Worm (Caenorhabditis elegans) whole organism, L3 larva: ENCODE data around the gene C48D1.9.

Experiments
- R02D3.7 ChIP-seq: fragments of 150-350 bp; optimal IDR thresholded peaks from 2 replicates; lab custom pipeline; 2014; ENCODE audit warnings: missing biosample characterization, missing genetic modification characterization
- ZK546.5 ChIP-seq: sonication (generic microtip); optimal IDR thresholded peaks from 2 replicates; lab custom pipeline; 2017; ENCODE audit warnings: missing biosample characterization, missing genetic modification characterization
- ama-1 ChIP-seq: fragments of 150-350 bp; optimal IDR thresholded peaks from 2 replicates; lab custom pipeline; 2018
- ceh-16 ChIP-seq: sonication (generic microtip); optimal IDR thresholded peaks from 2 replicates; lab custom pipeline; 2017; ENCODE audit warnings: missing biosample characterization, missing genetic modification characterization
- ceh-82 ChIP-seq: fragments of 150-350 bp; optimal IDR thresholded peaks from 2 replicates; lab custom pipeline; 2014; ENCODE audit warnings: missing biosample characterization, missing genetic modification characterization
- egl-27 ChIP-seq: sonication (generic microtip); optimal IDR thresholded peaks from 4 replicates; lab custom pipeline; 2017; ENCODE audit warnings: missing biosample characterization, missing genetic modification reagents, missing genetic modification characterization
- egl-5 ChIP-seq: fragments of 150-350 bp; optimal IDR thresholded peaks from 2 replicates; lab custom pipeline; 2017; ENCODE audit warnings: missing biosample characterization, missing genetic modification reagents, missing genetic modification characterization, inconsistent platforms
- elt-1 ChIP-seq: fragments of 150-350 bp; optimal IDR thresholded peaks from 2 replicates; lab custom pipeline; 2014; ENCODE audit warnings: missing biosample characterization, missing genetic modification characterization
- elt-2 ChIP-seq: sonication (generic microtip); optimal IDR thresholded peaks from 2 replicates; lab custom pipeline; 2016; ENCODE audit warnings: missing genetic modification reagents, mild to moderate bottlenecking, missing genetic modification characterization, missing compliant biosample characterization
- eor-1 ChIP-seq, 2 experiments: fragments of 150-350 bp; optimal IDR thresholded peaks; 2 replicates each; lab custom pipeline; 2014 to 2018; ENCODE audit warnings: missing biosample characterization in 2 of 2, missing genetic modification characterization in 2 of 2
- fkh-2 ChIP-seq: fragments of 150-350 bp; optimal IDR thresholded peaks from 2 replicates; lab custom pipeline; 2014; ENCODE audit warnings: missing biosample characterization, missing genetic modification reagents, missing genetic modification characterization
- hmg-11 ChIP-seq: sonication (generic microtip); optimal IDR thresholded peaks from 2 replicates; lab custom pipeline; 2016; ENCODE audit warnings: missing genetic modification characterization, missing compliant biosample characterization
- jun-1 ChIP-seq: fragments of 150-350 bp; optimal IDR thresholded peaks from 2 replicates; lab custom pipeline; 2014; ENCODE audit warnings: missing biosample characterization, missing genetic modification reagents, missing genetic modification characterization
- lin-15B ChIP-seq: fragments of 150-350 bp; optimal IDR thresholded peaks from 2 replicates; lab custom pipeline; 2014; ENCODE audit warnings: missing biosample characterization, missing genetic modification characterization
- mdl-1 ChIP-seq: fragments of 150-350 bp; optimal IDR thresholded peaks from 2 replicates; lab custom pipeline; 2014; ENCODE audit warnings: missing biosample characterization, missing genetic modification characterization
- mml-1 ChIP-seq: fragments of 150-350 bp; sonication (generic microtip); optimal IDR thresholded peaks from 3 replicates; lab custom pipeline; 2014; ENCODE audit warnings: missing biosample characterization, missing genetic modification characterization
- nfya-1 ChIP-seq: sonication (generic microtip); optimal IDR thresholded peaks from 2 replicates; lab custom pipeline; 2017; ENCODE audit warnings: missing genetic modification characterization, mild to moderate bottlenecking, missing compliant biosample characterization, antibody characterized with exemption, moderate library complexity; ENCODE audit not compliant: insufficient read depth
- nhr-23 ChIP-seq: fragments of 150-350 bp; optimal IDR thresholded peaks from 2 replicates; lab custom pipeline; 2014; ENCODE audit warnings: missing biosample characterization, missing genetic modification reagents, missing genetic modification characterization
- nhr-237 ChIP-seq: fragments of 150-350 bp; optimal IDR thresholded peaks from 2 replicates; lab custom pipeline; 2014; ENCODE audit warnings: missing biosample characterization, missing genetic modification characterization
- nhr-25 ChIP-seq: sonication (generic microtip); optimal IDR thresholded peaks from 2 replicates; lab custom pipeline; 2017; ENCODE audit warnings: missing biosample characterization, missing genetic modification characterization
- nhr-28 ChIP-seq: fragments of 150-350 bp; optimal IDR thresholded peaks from 2 replicates; lab custom pipeline; 2014; ENCODE audit warnings: missing biosample characterization, missing genetic modification characterization
- nhr-43 ChIP-seq: sonication (generic microtip); optimal IDR thresholded peaks from 2 replicates; lab custom pipeline; 2016; ENCODE audit warnings: mild to moderate bottlenecking, missing genetic modification characterization, missing compliant biosample characterization; ENCODE audit not compliant: poor library complexity, severe bottlenecking
- nhr-67 ChIP-seq: fragments of 150-350 bp; optimal IDR thresholded peaks from 2 replicates; lab custom pipeline; 2014; ENCODE audit warnings: missing biosample characterization, missing genetic modification characterization
- nhr-76 ChIP-seq: fragments of 150-350 bp; sonication (generic microtip); optimal IDR thresholded peaks from 5 replicates; lab custom pipeline; 2014; ENCODE audit warnings: missing biosample characterization, missing genetic modification characterization
- pha-4 ChIP-seq: fragments of 150-350 bp; optimal IDR thresholded peaks from 2 replicates; lab custom pipeline; 2014; ENCODE audit warnings: missing biosample characterization, missing genetic modification reagents, missing genetic modification characterization
- sea-2 ChIP-seq: fragments of 150-350 bp; sonication (generic microtip); optimal IDR thresholded peaks from 4 replicates; lab custom pipeline; 2014; ENCODE audit warnings: missing biosample characterization, missing genetic modification reagents, missing genetic modification characterization
- skn-1 ChIP-seq: fragments of 150-350 bp; optimal IDR thresholded peaks from 2 replicates; lab custom pipeline; 2014; ENCODE audit warnings: missing biosample characterization, missing genetic modification characterization
- snpc-4 ChIP-seq: fragments of 150-350 bp; optimal IDR thresholded peaks from 2 replicates; lab custom pipeline; 2014; ENCODE audit warnings: missing biosample characterization, missing genetic modification characterization
- tbx-2 ChIP-seq: sonication (generic microtip); optimal IDR thresholded peaks from 2 replicates; lab custom pipeline; 2016; ENCODE audit warnings: mild to moderate bottlenecking, missing genetic modification characterization, missing compliant biosample characterization
- unc-39 ChIP-seq: sonication (generic microtip); optimal IDR thresholded peaks from 4 replicates; lab custom pipeline; 2017; ENCODE audit warnings: missing biosample characterization, missing genetic modification characterization
- zag-1 ChIP-seq: fragments of 150-350 bp; optimal IDR thresholded peaks from 2 replicates; lab custom pipeline; 2014; ENCODE audit warnings: missing biosample characterization, missing genetic modification characterization
- ztf-4 ChIP-seq: fragments of 150-350 bp; optimal IDR thresholded peaks from 2 replicates; lab custom pipeline; 2014; ENCODE audit warnings: missing biosample characterization, missing genetic modification characterization

The C48D1.9 gene

DNA sequence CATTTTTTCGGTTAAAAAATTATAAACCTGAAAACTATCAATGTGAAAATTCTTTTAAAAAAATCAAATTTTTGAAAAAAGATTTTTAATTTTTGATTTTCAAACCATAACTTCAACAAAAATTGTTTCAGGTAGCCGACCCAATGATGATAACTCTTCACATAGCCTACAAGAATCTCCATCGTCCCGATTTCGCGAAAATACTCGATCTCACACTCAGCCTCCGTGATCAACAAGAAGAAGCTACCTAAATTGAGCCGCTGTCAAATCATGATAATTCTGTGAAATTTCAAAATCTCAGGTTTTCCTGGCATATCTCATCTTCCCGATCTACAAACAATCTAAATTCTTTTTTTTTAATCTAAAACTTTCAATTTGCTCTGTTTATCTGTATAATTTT lies 40.8 kb upstream of the C48D1.9 start:
- TF ChIP-seq ama-1 (lab: Kevin White, UChicago) = peak; percentile 33
- no peak for TF ChIP-seq lin-15B (tag; lab: Kevin White, UChicago)

DNA sequence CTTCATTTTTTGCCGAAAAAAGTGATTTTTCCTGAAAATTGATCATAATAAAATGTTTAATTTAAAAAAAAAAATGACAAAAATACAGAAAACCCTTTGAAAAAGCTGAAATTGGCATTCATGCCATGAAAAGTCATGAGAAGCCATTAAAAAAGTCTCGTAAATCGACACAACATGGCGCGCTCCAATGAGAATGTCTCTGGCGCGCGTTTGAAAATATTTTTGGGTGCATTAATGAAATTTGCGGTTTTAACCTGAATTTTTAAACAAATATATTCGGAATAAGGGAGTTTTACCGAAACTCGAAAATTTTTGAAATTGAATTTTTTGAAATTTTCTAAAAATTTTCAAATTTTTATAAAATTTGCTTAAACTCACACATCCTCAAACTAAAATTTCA lies 38.3 kb upstream of the C48D1.9 start:
- TF ChIP-seq R02D3.7 (tag; lab: Kevin White, UChicago) (no peak), jun-1 (no peak), egl-27 (tag; lab: Kevin White, UChicago) (no peak), nhr-67 (tag; lab: Kevin White, UChicago) (no peak), ceh-82 (tag; lab: Kevin White, UChicago) (no peak), pha-4 (tag; lab: Kevin White, UChicago) (no peak), mdl-1 (no peak), sea-2 (GFP tag; lab: Kevin White, UChicago) (no peak), ceh-16 (tag; lab: Kevin White, UChicago) (no peak), nhr-23 (tag; lab: Kevin White, UChicago) (no peak)

DNA sequence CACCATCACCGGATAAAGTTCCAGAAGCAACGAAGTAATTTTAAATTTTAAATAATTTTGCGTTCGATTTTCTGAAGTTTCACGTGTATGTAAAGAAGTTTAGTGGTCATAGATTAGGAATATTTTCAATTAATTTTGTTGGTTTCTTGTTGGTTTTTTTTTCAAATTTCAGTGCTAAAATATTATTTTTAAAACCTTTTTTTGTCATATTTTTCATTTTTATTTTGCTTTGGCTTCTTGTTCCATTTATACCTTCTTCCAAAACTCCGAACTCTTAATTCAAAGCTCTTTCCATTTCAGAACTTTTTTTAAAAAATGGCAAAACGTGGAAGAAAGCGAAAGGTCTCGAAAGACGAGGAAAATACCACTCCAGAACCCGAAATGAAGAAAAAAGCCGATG lies 37.5 kb upstream of the C48D1.9 start, which contains the start of gene JC8.7:
Gene JC8.7 (plus strand): TSS at position 301 of the 400 bp plus-strand sequence.
- no peak for TF ChIP-seq nhr-237 (tag; lab: Kevin White, UChicago)
- no peak for TF ChIP-seq ZK546.5 (tag; lab: Kevin White, UChicago)

DNA sequence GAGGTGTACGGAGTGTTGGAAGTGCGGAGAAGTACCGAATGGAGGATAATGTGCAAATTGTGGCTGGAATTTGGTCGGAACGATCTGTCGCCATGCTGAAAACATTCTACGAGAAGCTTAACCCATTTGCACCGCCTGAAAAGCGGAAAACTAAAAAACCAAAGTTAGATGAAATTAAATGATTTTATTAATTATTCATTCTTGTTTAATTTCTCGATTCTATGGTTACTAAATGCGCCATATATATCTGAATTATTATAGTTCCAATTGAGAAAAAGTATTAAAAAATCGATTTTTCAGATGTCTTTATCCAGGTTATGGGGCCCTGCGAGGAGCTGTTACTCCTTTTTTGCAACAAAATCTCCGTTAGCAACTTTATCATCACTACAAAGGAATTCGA lies 34.6 kb upstream of the C48D1.9 start, which contains the start of gene cox-11:
Gene cox-11 (plus strand): TSS at position 301 of the 400 bp plus-strand sequence.
- TF ChIP-seq zag-1 (tag; lab: Kevin White, UChicago) (no peak), nfya-1 (tag; lab: Kevin White, UChicago) (no peak), elt-2 (no peak), ZK546.5 (tag; lab: Kevin White, UChicago) (no peak), egl-27 (tag; lab: Kevin White, UChicago) (no peak), mml-1 (tag; lab: Kevin White, UChicago) (no peak), skn-1 (tag; lab: Kevin White, UChicago) (no peak), snpc-4 (tag; lab: Kevin White, UChicago) (no peak), hmg-11 (tag; lab: Kevin White, UChicago) (no peak), fkh-2 (tag; lab: Kevin White, UChicago) (no peak)

DNA sequence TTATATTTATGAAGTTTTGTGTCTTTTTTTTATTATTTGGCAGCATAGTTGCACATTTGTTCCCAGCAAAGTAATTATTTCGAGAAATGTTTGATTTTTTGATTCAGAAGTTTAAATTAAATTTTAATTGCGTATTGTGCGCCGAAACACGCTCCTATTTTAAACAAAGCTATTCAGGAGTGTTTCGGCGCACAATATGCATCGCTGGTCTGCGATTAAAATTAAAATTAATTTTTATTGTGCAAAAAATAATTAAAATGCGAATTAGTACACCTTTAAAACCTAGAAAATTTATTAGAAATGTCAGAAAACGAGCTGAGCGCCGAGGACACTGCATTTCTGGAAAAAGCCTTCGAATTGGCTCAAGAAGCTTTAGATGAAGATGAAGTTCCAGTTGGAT lies 33.9 kb upstream of the C48D1.9 start, which contains the start of gene JC8.4:
Gene JC8.4 (plus strand): TSS at position 301 of the 400 bp plus-strand sequence.
- TF ChIP-seq elt-2 (no peak), ZK546.5 (tag; lab: Kevin White, UChicago) (no peak), nhr-76 (tag; lab: Kevin White, UChicago) (no peak), nfya-1 (tag; lab: Kevin White, UChicago) (no peak), nhr-25 (no peak), unc-39 (no peak), fkh-2 (tag; lab: Kevin White, UChicago) (no peak), tbx-2 (no peak), nhr-67 (tag; lab: Kevin White, UChicago) (no peak)

DNA sequence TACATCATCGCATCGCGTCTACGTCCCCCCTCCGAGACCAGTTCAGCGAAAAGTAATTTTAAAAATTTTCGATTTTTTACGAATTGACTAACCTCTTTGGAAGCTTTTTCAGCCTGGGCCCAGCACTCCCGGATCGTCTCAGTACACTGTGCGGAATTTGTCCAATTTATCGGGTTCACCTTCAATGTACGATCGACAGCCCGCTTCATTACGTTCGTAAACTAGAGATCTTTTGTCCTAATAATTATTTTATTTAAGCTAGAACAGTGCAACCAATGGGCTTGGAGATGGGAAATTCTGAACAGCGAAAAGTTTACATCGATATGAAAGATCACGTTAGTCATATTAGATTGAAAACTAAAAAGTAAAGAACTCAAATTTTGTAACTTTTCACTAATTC lies 31.9 kb upstream of the C48D1.9 start:
- TF ChIP-seq nhr-237 (tag; lab: Kevin White, UChicago) (no peak), ztf-4 (tag; lab: Kevin White, UChicago) (no peak), nhr-28 (tag; lab: Kevin White, UChicago) (no peak), egl-5 (tag; lab: Kevin White, UChicago) (no peak), fkh-2 (tag; lab: Kevin White, UChicago) (no peak), pha-4 (tag; lab: Kevin White, UChicago) (no peak), elt-2 (no peak), hmg-11 (tag; lab: Kevin White, UChicago) (no peak), nhr-43 (no peak), nhr-23 (tag; lab: Kevin White, UChicago) (no peak)

DNA sequence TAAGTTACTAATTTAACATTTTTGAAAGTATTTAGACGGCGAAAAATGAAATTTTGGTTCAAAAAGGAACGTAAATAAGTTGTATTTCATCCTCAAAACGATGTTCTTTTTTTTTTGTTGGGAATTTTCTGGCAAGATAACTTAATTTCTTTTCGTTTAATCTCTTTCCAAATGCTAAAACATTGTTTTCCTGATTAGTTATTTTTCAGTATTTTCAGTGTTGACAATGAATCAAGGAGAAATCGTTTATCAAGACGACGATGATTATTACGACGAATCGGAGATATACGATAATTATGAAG lies 31.3 kb upstream of the C48D1.9 start, which contains the start of gene lin-54:
Gene lin-54 (plus strand): TSS at position 203 of the 302 bp plus-strand sequence.
- TF ChIP-seq elt-1 = no peak
- no peak for TF ChIP-seq egl-27 (tag; lab: Kevin White, UChicago)
- no peak for TF ChIP-seq ztf-4 (tag; lab: Kevin White, UChicago)
- peak in 1 of 2 experiments; percentile 5 for TF ChIP-seq eor-1 (tag; optimal IDR thresholded peaks at IDR 0.05; lab: Kevin White, UChicago)
